In genomic region chr3R:17718051-17718693, dm6 we compare ENCODE assay signal across 1 fruit fly cellular context.
TF ChIP-seq lines count a peak whose summit lies in the region.

Gene osa (minus strand): TSS chr3R:17718350.

TF ChIP-seq in whole organism, embryonic, 481 proteins besides CTCF, POLR2A, EP300 and RAD21 (continued from another document and continues in another):
- no peak for TF ChIP-seq chn (GFP tag; optimal IDR thresholded peaks at IDR 0.05; lab: Kevin White, UChicago)
- peak; percentile 20 for TF ChIP-seq CG10543 (GFP tag; optimal IDR thresholded peaks at IDR 0.05; lab: Kevin White, UChicago)
- no peak for TF ChIP-seq Gsc (GFP tag; IDR thresholded peaks at IDR 0.05; lab: Robert Waterston, UW)
- TF ChIP-seq dpn (GFP tag; optimal IDR thresholded peaks at IDR 0.05; lab: Kevin White, UChicago), result peak in 1 of 2 experiments; percentile 4
- no peak for TF ChIP-seq h (optimal IDR thresholded peaks at IDR 0.05; lab: Kevin White, UChicago)
- TF ChIP-seq insv (GFP tag; optimal IDR thresholded peaks at IDR 0.05; lab: Kevin White, UChicago), result no peak
- TF ChIP-seq CG11696 (GFP tag; IDR thresholded peaks at IDR 0.05; lab: Robert Waterston, UW), result no peak
- TF ChIP-seq otp (GFP tag; IDR thresholded peaks at IDR 0.05; lab: Robert Waterston, UW), result no peak
- no peak for TF ChIP-seq vnd (GFP tag; IDR thresholded peaks at IDR 0.05; lab: Robert Waterston, UW; ENCODE audit: partially characterized antibody)
- TF ChIP-seq Hey (tag; optimal IDR thresholded peaks at IDR 0.05; lab: Kevin White, UChicago), result no peak
- no peak for TF ChIP-seq da (GFP tag; optimal IDR thresholded peaks at IDR 0.05; lab: Kevin White, UChicago)
- no peak for TF ChIP-seq CG10979 (tag; optimal IDR thresholded peaks at IDR 0.05; lab: Kevin White, UChicago)
- TF ChIP-seq onecut (GFP tag; IDR thresholded peaks at IDR 0.05; lab: Robert Waterston, UW), result peak; percentile 33
- TF ChIP-seq sqz (GFP tag; optimal IDR thresholded peaks at IDR 0.05; lab: Kevin White, UChicago), result no peak
- TF ChIP-seq zf30C (GFP tag; optimal IDR thresholded peaks at IDR 0.05; lab: Kevin White, UChicago), result no peak
- peak; percentile 17 for TF ChIP-seq CG15601 (tag; optimal IDR thresholded peaks at IDR 0.05; lab: Kevin White, UChicago)
- TF ChIP-seq Trl (optimal IDR thresholded peaks at IDR 0.05; lab: Kevin White, UChicago), result no peak
- TF ChIP-seq Trl (GFP tag; optimal IDR thresholded peaks at IDR 0.05; lab: Kevin White, UChicago), result no peak
- peak; percentile 57 for TF ChIP-seq CG14710 (tag; optimal IDR thresholded peaks at IDR 0.05; lab: Kevin White, UChicago)
- no peak for TF ChIP-seq yki (optimal IDR thresholded peaks at IDR 0.05; lab: Kevin White, UChicago)
- TF ChIP-seq CG32772 (GFP tag; IDR thresholded peaks at IDR 0.05; lab: Robert Waterston, UW), result no peak
- no peak for TF ChIP-seq Atf6 (GFP tag; IDR thresholded peaks at IDR 0.05; lab: Robert Waterston, UW)
- peak; percentile 62; the same call in 2 of the 4 replicates for TF ChIP-seq Gug (GFP tag; IDR thresholded peaks at IDR 0.05; lab: Robert Waterston, UW)
- TF ChIP-seq twi (tag; optimal IDR thresholded peaks at IDR 0.05; lab: Kevin White, UChicago), result no peak
- no peak for TF ChIP-seq nerfin-1 (tag; optimal IDR thresholded peaks at IDR 0.05; lab: Kevin White, UChicago)
- no peak for TF ChIP-seq CG18599 (GFP tag; optimal IDR thresholded peaks at IDR 0.05; lab: Kevin White, UChicago)
- peak; percentile 64 for TF ChIP-seq stwl (tag; optimal IDR thresholded peaks at IDR 0.05; lab: Kevin White, UChicago)
- peak; percentile 4 for TF ChIP-seq Blimp-1 (GFP tag; optimal IDR thresholded peaks at IDR 0.05; lab: Kevin White, UChicago)
- no peak for TF ChIP-seq CG3281 (GFP tag; optimal IDR thresholded peaks at IDR 0.05; lab: Kevin White, UChicago)
- no peak for TF ChIP-seq CG17359 (tag; optimal IDR thresholded peaks at IDR 0.05; lab: Kevin White, UChicago)
- no peak for TF ChIP-seq Asciz (GFP tag; optimal IDR thresholded peaks at IDR 0.05; lab: Kevin White, UChicago)
- peak; percentile 9 for TF ChIP-seq CG9609 (GFP tag; optimal IDR thresholded peaks at IDR 0.05; lab: Kevin White, UChicago)
- TF ChIP-seq ash1 (GFP tag; optimal IDR thresholded peaks at IDR 0.05; lab: Kevin White, UChicago), result no peak
- no peak for TF ChIP-seq klu (GFP tag; IDR thresholded peaks at IDR 0.05; lab: Robert Waterston, UW)
- TF ChIP-seq Mes4 (GFP tag; optimal IDR thresholded peaks at IDR 0.05; lab: Kevin White, UChicago), result no peak
- TF ChIP-seq Antp (GFP tag; optimal IDR thresholded peaks at IDR 0.05; lab: Kevin White, UChicago), result no peak
- no peak for TF ChIP-seq dysf (GFP tag; IDR thresholded peaks at IDR 0.05; lab: Robert Waterston, UW)
- TF ChIP-seq cg (GFP tag; optimal IDR thresholded peaks at IDR 0.05; lab: Kevin White, UChicago), result peak; percentile 5
- TF ChIP-seq ato (GFP tag; IDR thresholded peaks at IDR 0.05; lab: Robert Waterston, UW; ENCODE audit: partially characterized antibody), result no peak
- TF ChIP-seq Dbx (GFP tag; IDR thresholded peaks at IDR 0.05; lab: Robert Waterston, UW), result no peak
- no peak for TF ChIP-seq CG18764 (GFP tag; optimal IDR thresholded peaks at IDR 0.05; lab: Kevin White, UChicago)
- TF ChIP-seq NFAT (GFP tag; IDR thresholded peaks at IDR 0.05; lab: Robert Waterston, UW), result no peak
- no peak for TF ChIP-seq CG6813 (GFP tag; optimal IDR thresholded peaks at IDR 0.05; lab: Kevin White, UChicago)
- TF ChIP-seq Ssrp (tag; optimal IDR thresholded peaks at IDR 0.05; lab: Kevin White, UChicago), result no peak
- TF ChIP-seq CG15479 (GFP tag; optimal IDR thresholded peaks at IDR 0.05; lab: Kevin White, UChicago), result no peak
- peak; percentile 41 for TF ChIP-seq CHES-1-like (GFP tag; optimal IDR thresholded peaks at IDR 0.05; lab: Kevin White, UChicago)
- TF ChIP-seq ind (GFP tag; optimal IDR thresholded peaks at IDR 0.05; lab: Kevin White, UChicago), result no peak
- TF ChIP-seq ham (GFP tag; IDR thresholded peaks at IDR 0.05; lab: Robert Waterston, UW), result no peak
- no peak for TF ChIP-seq CG8478 (optimal IDR thresholded peaks at IDR 0.05; lab: Kevin White, UChicago)
- TF ChIP-seq Kr (GFP tag; optimal IDR thresholded peaks at IDR 0.05; lab: Kevin White, UChicago), result no peak
- no peak for TF ChIP-seq CG17612 (GFP tag; IDR thresholded peaks at IDR 0.05; lab: Robert Waterston, UW)
- no peak for TF ChIP-seq CG17361 (GFP tag; IDR thresholded peaks at IDR 0.05; lab: Robert Waterston, UW)
- no peak for TF ChIP-seq shn (GFP tag; optimal IDR thresholded peaks at IDR 0.05; lab: Kevin White, UChicago)
- TF ChIP-seq CG1792 (GFP tag; optimal IDR thresholded peaks at IDR 0.05; lab: Kevin White, UChicago), result no peak
- TF ChIP-seq CG31224 (GFP tag; IDR thresholded peaks at IDR 0.05; lab: Robert Waterston, UW), result no peak
- no peak for TF ChIP-seq CG3847 (GFP tag; IDR thresholded peaks at IDR 0.05; lab: Robert Waterston, UW)
- peak; percentile 28 for TF ChIP-seq bcd (GFP tag; optimal IDR thresholded peaks at IDR 0.05; lab: Kevin White, UChicago)
- no peak for TF ChIP-seq CG3726 (GFP tag; IDR thresholded peaks at IDR 0.05; lab: Robert Waterston, UW)
- no peak for TF ChIP-seq odd (GFP tag; optimal IDR thresholded peaks at IDR 0.05; lab: Kevin White, UChicago)
- TF ChIP-seq fd64A (GFP tag; optimal IDR thresholded peaks at IDR 0.05; lab: Kevin White, UChicago), result no peak
- no peak for TF ChIP-seq CG2678 (tag; optimal IDR thresholded peaks at IDR 0.05; lab: Kevin White, UChicago)
- TF ChIP-seq CG2116 (GFP tag; optimal IDR thresholded peaks at IDR 0.05; lab: Kevin White, UChicago), result peak; percentile 92
- no peak for TF ChIP-seq nerfin-2 (GFP tag; IDR thresholded peaks at IDR 0.05; lab: Robert Waterston, UW; ENCODE audit: partially characterized antibody)
- TF ChIP-seq HmgD (GFP tag; optimal IDR thresholded peaks at IDR 0.05; lab: Kevin White, UChicago), result peak; percentile 5
- no peak for TF ChIP-seq CG11723 (GFP tag; optimal IDR thresholded peaks at IDR 0.05; lab: Kevin White, UChicago)
- peak in 1 of 2 experiments; percentile 2 for TF ChIP-seq Pdp1 (GFP tag; optimal IDR thresholded peaks at IDR 0.05; lab: Kevin White, UChicago)
- TF ChIP-seq HLH4C (GFP tag; IDR thresholded peaks at IDR 0.05; lab: Robert Waterston, UW; ENCODE audit: partially characterized antibody), result no peak
- TF ChIP-seq Lhr (GFP tag; optimal IDR thresholded peaks at IDR 0.05; lab: Kevin White, UChicago), result peak; percentile 39
- TF ChIP-seq CG11456 (GFP tag; IDR thresholded peaks at IDR 0.05; lab: Robert Waterston, UW), result no peak
- TF ChIP-seq BEAF-32 (GFP tag; optimal IDR thresholded peaks at IDR 0.05; lab: Kevin White, UChicago), result peak; percentile 99
- TF ChIP-seq CG4617 (GFP tag; optimal IDR thresholded peaks at IDR 0.05; lab: Kevin White, UChicago; ENCODE audit: borderline replicate concordance), result peak; percentile 43
- peak; percentile 49 for TF ChIP-seq CG12659 (GFP tag; optimal IDR thresholded peaks at IDR 0.05; lab: Kevin White, UChicago)
- TF ChIP-seq Oaz (GFP tag; IDR thresholded peaks at IDR 0.05; lab: Robert Waterston, UW), result no peak
- peak; percentile 86 for TF ChIP-seq Myb (GFP tag; optimal IDR thresholded peaks at IDR 0.05; lab: Kevin White, UChicago)
- no peak for TF ChIP-seq CG1832 (GFP tag; optimal IDR thresholded peaks at IDR 0.05; lab: Kevin White, UChicago)
- TF ChIP-seq sim (GFP tag; IDR thresholded peaks at IDR 0.05; lab: Robert Waterston, UW), result no peak
- TF ChIP-seq CG7963 (GFP tag; IDR thresholded peaks at IDR 0.05; lab: Robert Waterston, UW; ENCODE audit: partially characterized antibody), result no peak
- no peak for TF ChIP-seq Sox100B (GFP tag; optimal IDR thresholded peaks at IDR 0.05; lab: Kevin White, UChicago)
- no peak for TF ChIP-seq Usf (GFP tag; optimal IDR thresholded peaks at IDR 0.05; lab: Kevin White, UChicago)
- no peak for TF ChIP-seq ATbp (GFP tag; optimal IDR thresholded peaks at IDR 0.05; lab: Kevin White, UChicago)
- no peak for TF ChIP-seq CG18476 (GFP tag; optimal IDR thresholded peaks at IDR 0.05; lab: Kevin White, UChicago)
- peak; percentile 42 for TF ChIP-seq gro (GFP tag; optimal IDR thresholded peaks at IDR 0.05; lab: Kevin White, UChicago)
- no peak for TF ChIP-seq CG15011 (GFP tag; optimal IDR thresholded peaks at IDR 0.05; lab: Kevin White, UChicago)
- peak; percentile 51 for TF ChIP-seq CG8290 (GFP tag; optimal IDR thresholded peaks at IDR 0.05; lab: Kevin White, UChicago)
- no peak for TF ChIP-seq CG8290 (tag; optimal IDR thresholded peaks at IDR 0.05; lab: Kevin White, UChicago)
- no peak for TF ChIP-seq sens-2 (GFP tag; IDR thresholded peaks at IDR 0.05; lab: Robert Waterston, UW)
- TF ChIP-seq CG12942 (GFP tag; optimal IDR thresholded peaks at IDR 0.05; lab: Kevin White, UChicago), result no peak
- TF ChIP-seq CG31388 (GFP tag; optimal IDR thresholded peaks at IDR 0.05; lab: Kevin White, UChicago), result no peak
- no peak for TF ChIP-seq ac (GFP tag; optimal IDR thresholded peaks at IDR 0.05; lab: Kevin White, UChicago)
- no peak for TF ChIP-seq Bgb (GFP tag; IDR thresholded peaks at IDR 0.05; lab: Robert Waterston, UW; ENCODE audit: partially characterized antibody)
- no peak for TF ChIP-seq Ravus (GFP tag; IDR thresholded peaks at IDR 0.05; lab: Robert Waterston, UW)
- TF ChIP-seq B-H1 (GFP tag; IDR thresholded peaks at IDR 0.05; lab: Robert Waterston, UW), result no peak
- TF ChIP-seq tx (GFP tag; optimal IDR thresholded peaks at IDR 0.05; lab: Kevin White, UChicago), result no peak
- TF ChIP-seq CG4707 (GFP tag; optimal IDR thresholded peaks at IDR 0.05; lab: Kevin White, UChicago), result no peak
- no peak for TF ChIP-seq CG13424 (tag; optimal IDR thresholded peaks at IDR 0.05; lab: Kevin White, UChicago)
- peak; percentile 65 for TF ChIP-seq Dp (GFP tag; optimal IDR thresholded peaks at IDR 0.05; lab: Kevin White, UChicago)
- TF ChIP-seq CG13894 (tag; optimal IDR thresholded peaks at IDR 0.05; lab: Kevin White, UChicago), result no peak
- TF ChIP-seq CG11398 (GFP tag; optimal IDR thresholded peaks at IDR 0.05; lab: Kevin White, UChicago), result no peak
- no peak for TF ChIP-seq CG4282 (GFP tag; optimal IDR thresholded peaks at IDR 0.05; lab: Kevin White, UChicago)
- no peak for TF ChIP-seq CG1647 (GFP tag; optimal IDR thresholded peaks at IDR 0.05; lab: Kevin White, UChicago)
- no peak for TF ChIP-seq psq (GFP tag; optimal IDR thresholded peaks at IDR 0.05; lab: Kevin White, UChicago)
- TF ChIP-seq trh (GFP tag; optimal IDR thresholded peaks at IDR 0.05; lab: Kevin White, UChicago), result no peak
- no peak for TF ChIP-seq CG15073 (GFP tag; optimal IDR thresholded peaks at IDR 0.05; lab: Kevin White, UChicago)
- TF ChIP-seq cato (GFP tag; optimal IDR thresholded peaks at IDR 0.05; lab: Kevin White, UChicago; ENCODE audit: borderline replicate concordance), result no peak
- no peak for TF ChIP-seq CG34224 (GFP tag; IDR thresholded peaks at IDR 0.05; lab: Robert Waterston, UW; ENCODE audit: partially characterized antibody)
- no peak for TF ChIP-seq CG34376 (GFP tag; optimal IDR thresholded peaks at IDR 0.05; lab: Kevin White, UChicago)
- no peak for TF ChIP-seq Doc3 (GFP tag; IDR thresholded peaks at IDR 0.05; lab: Robert Waterston, UW; ENCODE audit: partially characterized antibody)
- no peak for TF ChIP-seq ewg (GFP tag; optimal IDR thresholded peaks at IDR 0.05; lab: Kevin White, UChicago)
- no peak for TF ChIP-seq CG11093 (GFP tag; IDR thresholded peaks at IDR 0.05; lab: Robert Waterston, UW)
- no peak for TF ChIP-seq toy (GFP tag; IDR thresholded peaks at IDR 0.05; lab: Robert Waterston, UW)
- peak; percentile 97 for TF ChIP-seq Sin3A (optimal IDR thresholded peaks at IDR 0.05; lab: Kevin White, UChicago)
- no peak for TF ChIP-seq Chrac-16 (GFP tag; optimal IDR thresholded peaks at IDR 0.05; lab: Kevin White, UChicago)
- TF ChIP-seq cwo (GFP tag; optimal IDR thresholded peaks at IDR 0.05; lab: Kevin White, UChicago), result peak; percentile 13
- TF ChIP-seq dmrt99B (tag; optimal IDR thresholded peaks at IDR 0.05; lab: Kevin White, UChicago), result peak; percentile 3
- TF ChIP-seq Meics (GFP tag; optimal IDR thresholded peaks at IDR 0.05; lab: Kevin White, UChicago), result peak; percentile 10
- TF ChIP-seq lola (GFP tag; optimal IDR thresholded peaks at IDR 0.05; lab: Kevin White, UChicago), result no peak
- TF ChIP-seq CG8924 (tag; optimal IDR thresholded peaks at IDR 0.05; lab: Kevin White, UChicago), result peak; percentile 30
- TF ChIP-seq CG7745 (tag; optimal IDR thresholded peaks at IDR 0.05; lab: Kevin White, UChicago), result no peak
- TF ChIP-seq Rfx (GFP tag; IDR thresholded peaks at IDR 0.05; lab: Robert Waterston, UW), result no peak
- no peak for TF ChIP-seq gem (tag; optimal IDR thresholded peaks at IDR 0.05; lab: Kevin White, UChicago)
- no peak for TF ChIP-seq dimm (GFP tag; IDR thresholded peaks at IDR 0.05; lab: Robert Waterston, UW)
- TF ChIP-seq jumu (GFP tag; optimal IDR thresholded peaks at IDR 0.05; lab: Kevin White, UChicago), result peak; percentile 17
- peak; percentile 90 for TF ChIP-seq CG12155 (GFP tag; optimal IDR thresholded peaks at IDR 0.05; lab: Kevin White, UChicago)
- no peak for TF ChIP-seq esg (GFP tag; conservative IDR thresholded peaks at IDR 0.05; lab: Robert Waterston, UW)
- TF ChIP-seq CG9215 (GFP tag; IDR thresholded peaks at IDR 0.05; lab: Robert Waterston, UW), result no peak
- TF ChIP-seq Ets97D (GFP tag; optimal IDR thresholded peaks at IDR 0.05; lab: Kevin White, UChicago), result peak; percentile 85
- TF ChIP-seq CG11504 (tag; optimal IDR thresholded peaks at IDR 0.05; lab: Kevin White, UChicago), result peak; percentile 13
- TF ChIP-seq Bdp1 (GFP tag; optimal IDR thresholded peaks at IDR 0.05; lab: Kevin White, UChicago), result peak; percentile 18
- TF ChIP-seq Eip74EF (GFP tag; optimal IDR thresholded peaks at IDR 0.05; lab: Kevin White, UChicago), result no peak
- TF ChIP-seq BtbVII (GFP tag; optimal IDR thresholded peaks at IDR 0.05; lab: Kevin White, UChicago), result no peak
- no peak for TF ChIP-seq pnt (GFP tag; optimal IDR thresholded peaks at IDR 0.05; lab: Kevin White, UChicago)
- TF ChIP-seq CG6765 (GFP tag; optimal IDR thresholded peaks at IDR 0.05; lab: Kevin White, UChicago), result no peak
- TF ChIP-seq YL-1 (GFP tag; optimal IDR thresholded peaks at IDR 0.05; lab: Kevin White, UChicago), result no peak
- TF ChIP-seq run (tag; optimal IDR thresholded peaks at IDR 0.05; lab: Kevin White, UChicago), result no peak
- no peak for TF ChIP-seq Neu2 (GFP tag; optimal IDR thresholded peaks at IDR 0.05; lab: Kevin White, UChicago; ENCODE audit: borderline replicate concordance)
- no peak for TF ChIP-seq CG8765 (GFP tag; IDR thresholded peaks at IDR 0.05; lab: Robert Waterston, UW)
- TF ChIP-seq Fer3 (tag; optimal IDR thresholded peaks at IDR 0.05; lab: Kevin White, UChicago), result no peak
- peak; percentile 70; the same call in 1 of the 2 replicates for TF ChIP-seq CG6272 (GFP tag; IDR thresholded peaks at IDR 0.05; lab: Robert Waterston, UW)
